Worm (Caenorhabditis elegans): ENCODE data around the gene ZK131.11.

DNA sequence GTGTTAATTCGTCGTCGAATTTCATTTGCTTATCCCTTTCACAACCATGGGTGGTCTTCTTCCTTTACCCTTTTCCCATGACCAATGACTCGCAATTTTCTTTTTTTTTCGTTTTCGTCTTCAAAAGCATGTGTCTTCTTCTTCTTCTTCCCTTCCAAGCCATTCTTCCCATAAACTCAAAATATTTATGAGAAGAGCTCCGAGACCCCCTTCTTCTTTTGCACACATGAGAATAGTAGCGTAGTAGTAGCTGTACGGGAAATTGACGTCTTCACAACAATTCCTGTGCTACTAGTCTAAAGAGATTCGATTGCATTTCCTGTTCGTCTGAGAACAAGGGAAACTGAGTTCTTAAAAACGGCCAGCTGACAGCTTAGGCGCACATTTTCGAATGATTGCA is 20.3 kb downstream of the ZK131.11 start:
- TF ChIP-seq fkh-10 (GFP tag; optimal IDR thresholded peaks at IDR 0.05) (no peak), elt-4 (tag; optimal IDR thresholded peaks at IDR 0.05) (no peak), hlh-30 (tag; optimal IDR thresholded peaks at IDR 0.05; ENCODE audit: insufficient read depth) (no peak), che-1 (tag; optimal IDR thresholded peaks at IDR 0.05) (no peak), hlh-8 (tag; optimal IDR thresholded peaks at IDR 0.05) (no peak)

Measured in whole organism, late embryonic.